Worm (Caenorhabditis elegans) whole organism, L2 larva: ENCODE results near the gene dpy-10.

Source experiments
- C34F6.9 ChIP-seq: fragments of 150-350 bp; optimal IDR thresholded peaks from 2 replicates; lab custom pipeline; 2014; ENCODE audit warnings: missing biosample characterization, missing genetic modification characterization
- Y55F3AM.14 ChIP-seq: fragments of 200-800 bp; sonication (Bioruptor generic); optimal IDR thresholded peaks from 2 replicates; lab custom pipeline; 2018; ENCODE audit warnings: mild to moderate bottlenecking, missing genetic modification characterization, missing compliant biosample characterization
- alr-1 ChIP-seq: fragments of 150-350 bp; optimal IDR thresholded peaks from 2 replicates; lab custom pipeline; 2014; ENCODE audit warnings: missing biosample characterization, missing genetic modification characterization
- ceh-16 ChIP-seq: fragments of 150-350 bp; optimal IDR thresholded peaks from 2 replicates; lab custom pipeline; 2014; ENCODE audit warnings: missing biosample characterization, missing genetic modification characterization
- ceh-82 ChIP-seq: fragments of 150-350 bp; optimal IDR thresholded peaks from 2 replicates; lab custom pipeline; 2014; ENCODE audit warnings: missing biosample characterization, missing genetic modification characterization
- dmd-4 ChIP-seq: sonication (generic microtip); optimal IDR thresholded peaks from 2 replicates; lab custom pipeline; 2017; ENCODE audit warnings: missing biosample characterization, missing genetic modification characterization
- egl-27 ChIP-seq: sonication (generic microtip); optimal IDR thresholded peaks from 3 replicates; lab custom pipeline; 2017; ENCODE audit warnings: missing biosample characterization, missing genetic modification reagents, missing genetic modification characterization
- elt-1 ChIP-seq: fragments of 150-350 bp; optimal IDR thresholded peaks from 2 replicates; lab custom pipeline; 2014; ENCODE audit warnings: missing biosample characterization, missing genetic modification characterization
- elt-3 ChIP-seq: sonication (generic microtip); optimal IDR thresholded peaks from 2 replicates; lab custom pipeline; 2017; ENCODE audit warnings: missing biosample characterization, missing genetic modification characterization
- fos-1 ChIP-seq: fragments of 150-350 bp; optimal IDR thresholded peaks from 2 replicates; lab custom pipeline; 2014; ENCODE audit warnings: missing biosample characterization, missing genetic modification characterization
- gmeb-1 ChIP-seq: fragments of 150-350 bp; optimal IDR thresholded peaks from 2 replicates; lab custom pipeline; 2014; ENCODE audit warnings: missing biosample characterization, missing genetic modification characterization
- lin-39 ChIP-seq: fragments of 150-350 bp; optimal IDR thresholded peaks from 2 replicates; lab custom pipeline; 2014; ENCODE audit warnings: missing biosample characterization, missing genetic modification reagents, missing genetic modification characterization
- mab-5 ChIP-seq: fragments of 150-350 bp; optimal IDR thresholded peaks from 2 replicates; lab custom pipeline; 2014; ENCODE audit warnings: missing biosample characterization, missing genetic modification characterization
- mbf-1 ChIP-seq: sonication (generic microtip); optimal IDR thresholded peaks from 2 replicates; lab custom pipeline; 2017; ENCODE audit warnings: missing biosample characterization, missing genetic modification characterization
- mdl-1 ChIP-seq, 2 experiments: fragments of 150-350 bp in 1 of 2; sonication (generic microtip) in 1 of 2; optimal IDR thresholded peaks; 2 replicates each; lab custom pipeline; 2017; ENCODE audit warnings: missing biosample characterization in 2 of 2, missing genetic modification characterization in 2 of 2
- nhr-10 ChIP-seq: sonication (generic microtip); optimal IDR thresholded peaks from 2 replicates; lab custom pipeline; 2017; ENCODE audit warnings: missing biosample characterization, missing genetic modification characterization
- nhr-11 ChIP-seq: fragments of 150-350 bp; optimal IDR thresholded peaks from 2 replicates; lab custom pipeline; 2014; ENCODE audit warnings: missing biosample characterization, missing genetic modification characterization
- nhr-21 ChIP-seq: fragments of 150-350 bp; optimal IDR thresholded peaks from 2 replicates; lab custom pipeline; 2014; ENCODE audit warnings: missing biosample characterization, missing genetic modification characterization
- nhr-23 ChIP-seq: fragments of 150-350 bp; optimal IDR thresholded peaks from 2 replicates; lab custom pipeline; 2014; ENCODE audit warnings: missing biosample characterization, missing genetic modification reagents, missing genetic modification characterization
- nhr-6 ChIP-seq: fragments of 150-350 bp; optimal IDR thresholded peaks from 2 replicates; lab custom pipeline; 2014; ENCODE audit warnings: missing biosample characterization, missing genetic modification characterization
- peb-1 ChIP-seq: fragments of 150-350 bp; optimal IDR thresholded peaks from 2 replicates; lab custom pipeline; 2014; ENCODE audit warnings: missing biosample characterization, missing genetic modification characterization
- sem-4 ChIP-seq: fragments of 150-350 bp; optimal IDR thresholded peaks from 2 replicates; lab custom pipeline; 2014; ENCODE audit warnings: missing biosample characterization, missing genetic modification reagents, missing genetic modification characterization
- sma-3 ChIP-seq: sonication (generic microtip); optimal IDR thresholded peaks from 2 replicates; lab custom pipeline; 2016; ENCODE audit warnings: missing genetic modification reagents, missing genetic modification characterization, missing compliant biosample characterization
- sma-9 ChIP-seq, 2 experiments: fragments of 150-350 bp in 1 of 2; sonication (generic microtip) in 1 of 2; optimal IDR thresholded peaks; 2 replicates each; lab custom pipeline; 2014 to 2016; ENCODE audit warnings: missing genetic modification characterization in 2 of 2, mild to moderate bottlenecking in 1 of 2, missing biosample characterization in 1 of 2, missing compliant biosample characterization in 1 of 2, missing genetic modification reagents in 1 of 2, moderate library complexity in 1 of 2
- snpc-4 ChIP-seq: fragments of 150-350 bp; optimal IDR thresholded peaks from 2 replicates; lab custom pipeline; 2014; ENCODE audit warnings: missing biosample characterization, missing genetic modification characterization
- unc-39 ChIP-seq: fragments of 150-350 bp; optimal IDR thresholded peaks from 2 replicates; lab custom pipeline; 2014; ENCODE audit warnings: missing biosample characterization, missing genetic modification characterization
- unc-55 ChIP-seq: fragments of 150-350 bp; sonication (generic microtip); optimal IDR thresholded peaks from 3 replicates; lab custom pipeline; 2014; ENCODE audit warnings: missing biosample characterization, missing genetic modification reagents, missing genetic modification characterization
- unc-62 ChIP-seq: fragments of 150-350 bp; optimal IDR thresholded peaks from 2 replicates; lab custom pipeline; 2014; ENCODE audit warnings: missing biosample characterization, missing genetic modification reagents, missing genetic modification characterization
- zag-1 ChIP-seq: fragments of 150-350 bp; optimal IDR thresholded peaks from 2 replicates; lab custom pipeline; 2014; ENCODE audit warnings: missing biosample characterization, missing genetic modification characterization
- ztf-1 ChIP-seq: fragments of 200-800 bp; sonication (Bioruptor generic); conservative IDR thresholded peaks from 2 replicates; pipeline ENCODE4 v1.3.6; 2022; ENCODE audit warnings: missing genetic modification characterization, missing compliant biosample characterization
- ztf-4 ChIP-seq: fragments of 150-350 bp; optimal IDR thresholded peaks from 2 replicates; lab custom pipeline; 2014; ENCODE audit warnings: missing biosample characterization, missing genetic modification characterization

The dpy-10 gene

DNA sequence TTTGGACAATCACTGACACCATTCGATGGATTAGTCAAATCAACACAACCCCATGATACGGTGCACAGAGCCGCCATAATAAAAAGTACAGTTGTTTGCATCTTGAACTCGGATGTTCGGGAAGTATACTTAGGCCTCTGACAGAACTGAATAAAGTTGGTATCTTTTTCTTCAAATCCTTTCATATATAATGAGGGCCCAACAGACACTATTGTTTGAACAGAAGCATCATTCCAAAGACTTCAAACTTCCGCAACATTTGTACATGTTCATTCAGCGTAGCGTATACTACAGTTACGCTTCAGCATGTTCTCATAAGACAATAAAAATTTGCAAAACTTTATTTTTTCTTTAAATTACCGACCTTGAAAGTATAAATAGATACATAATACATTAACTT lies 40.0 kb upstream of the dpy-10 start, which contains the start of gene F41G3.19:
Gene F41G3.19, minus strand, starts transcription at position 101 of the 400 bp plus-strand sequence.
- TF ChIP-seq gmeb-1 (tag; lab: Kevin White, UChicago) (no peak), elt-3 (tag; lab: Kevin White, UChicago) (no peak), sma-9 (GFP tag; optimal IDR thresholded peaks at IDR 0.05; lab: Kevin White, UChicago) (no peak), sma-9 (tag; optimal IDR thresholded peaks at IDR 0.05; lab: Kevin White, UChicago) (no peak), mab-5 (tag; lab: Kevin White, UChicago) (no peak), sma-3 (GFP tag; lab: Kevin White, UChicago) (no peak), nhr-21 (tag; lab: Kevin White, UChicago) (no peak), nhr-10 (tag; lab: Kevin White, UChicago) (no peak), mdl-1 (tag; optimal IDR thresholded peaks at IDR 0.05; lab: Kevin White, UChicago) (no peak), nhr-23 (tag; lab: Kevin White, UChicago) (no peak), sem-4 (tag; lab: Kevin White, UChicago) (no peak), Y55F3AM.14 (no peak), unc-55 (GFP tag; lab: Kevin White, UChicago) (no peak), unc-39 (tag; lab: Kevin White, UChicago) (no peak), ceh-16 (tag; lab: Kevin White, UChicago) (no peak), egl-27 (no peak), elt-1 (no peak), C34F6.9 (tag; lab: Kevin White, UChicago) (no peak)

ce11 chrII:6750929-6751328 lies 38.9 kb upstream of the dpy-10 start, which contains the start of gene F41G3.20:
Gene F41G3.20, minus strand, starts transcription at chrII:6751029.
- TF ChIP-seq nhr-10 (tag; lab: Kevin White, UChicago) (no peak), lin-39 (no peak), ztf-1 (GFP tag; lab: Robert Waterston, UW) (no peak), peb-1 (tag; lab: Kevin White, UChicago) (no peak), mab-5 (tag; lab: Kevin White, UChicago) (no peak), elt-3 (tag; lab: Kevin White, UChicago) (no peak), mbf-1 (tag; lab: Kevin White, UChicago) (no peak), zag-1 (tag; lab: Kevin White, UChicago) (no peak)
- TF ChIP-seq, all 48 proteins: peak for 0

- TF ChIP-seq nhr-6 (tag; lab: Kevin White, UChicago) (no peak), ceh-16 (tag; lab: Kevin White, UChicago) (no peak), C34F6.9 (tag; lab: Kevin White, UChicago) (no peak), alr-1 (tag; lab: Kevin White, UChicago) (no peak)
Observed at ce11 chrII:6749422-6749821, 37.4 kb upstream of the dpy-10 start, which contains the start of gene F41G3.10. Gene F41G3.10, minus strand, starts transcription at chrII:6749522.

ce11 chrII:6746404-6746803 lies 34.4 kb upstream of the dpy-10 start, which contains the start of gene F41G3.5:
Gene F41G3.5, plus strand, starts transcription at chrII:6746704.
- TF ChIP-seq ceh-82 (tag; lab: Kevin White, UChicago) (no peak), mbf-1 (tag; lab: Kevin White, UChicago) (no peak), unc-62 (no peak), dmd-4 (tag; lab: Kevin White, UChicago) (no peak), sma-3 (GFP tag; lab: Kevin White, UChicago) (no peak), sma-9 (GFP tag; optimal IDR thresholded peaks at IDR 0.05; lab: Kevin White, UChicago) (no peak), sma-9 (tag; optimal IDR thresholded peaks at IDR 0.05; lab: Kevin White, UChicago) (no peak), ztf-4 (tag; lab: Kevin White, UChicago) (no peak), lin-39 (no peak), nhr-11 (tag; lab: Kevin White, UChicago) (no peak)

DNA sequence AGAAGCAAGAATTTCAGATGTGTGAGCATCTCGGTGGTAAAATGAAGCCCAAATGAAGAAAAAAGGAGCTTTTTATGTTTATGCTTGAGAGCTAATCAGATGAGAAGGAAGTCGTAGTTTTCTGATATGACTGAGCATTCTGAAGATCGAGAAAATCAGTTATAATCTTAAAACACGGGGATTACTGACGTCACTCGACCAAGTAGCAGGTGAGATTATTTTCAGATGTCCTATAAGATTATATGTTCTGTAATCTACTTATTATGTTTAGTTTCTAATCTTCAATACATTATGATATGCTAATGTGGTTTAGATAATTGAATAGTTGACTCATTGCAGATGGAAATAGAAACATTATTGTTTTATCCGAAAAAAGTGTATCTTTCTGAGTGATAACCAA lies 33.8 kb upstream of the dpy-10 start, which contains the start of gene ins-14:
Gene ins-14, minus strand, starts transcription at position 32 of the 400 bp plus-strand sequence.
- TF ChIP-seq snpc-4 (tag; lab: Kevin White, UChicago) (no peak), sma-9 (GFP tag; optimal IDR thresholded peaks at IDR 0.05; lab: Kevin White, UChicago) (peak; percentile 33), sma-9 (tag; optimal IDR thresholded peaks at IDR 0.05; lab: Kevin White, UChicago) (no peak)

DNA sequence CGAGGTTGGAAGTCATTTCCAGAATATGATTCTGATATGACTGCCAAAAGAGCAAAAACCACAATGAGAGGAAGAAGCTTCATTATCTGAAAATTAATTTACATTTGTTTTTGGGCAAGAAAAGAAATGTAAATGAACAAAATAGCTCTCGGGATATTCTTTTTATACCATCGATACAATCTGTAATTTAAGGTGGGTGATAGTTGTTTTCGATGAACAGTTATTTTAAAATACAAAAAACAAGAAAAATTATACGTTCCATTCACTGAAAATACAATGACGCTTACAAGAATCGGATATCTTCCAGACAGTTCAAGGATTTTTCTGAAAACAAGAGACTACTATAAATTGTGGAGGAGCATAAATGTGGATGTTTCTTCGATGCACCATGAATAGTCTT lies 32.6 kb upstream of the dpy-10 start, which contains the start of gene ins-15:
Gene ins-15, minus strand, starts transcription at position 101 of the 400 bp plus-strand sequence.
- no peak for TF ChIP-seq fos-1 (tag; lab: Kevin White, UChicago)
- TF ChIP-seq unc-62 = no peak
- no peak for TF ChIP-seq mab-5 (tag; lab: Kevin White, UChicago)
- no peak for TF ChIP-seq zag-1 (tag; lab: Kevin White, UChicago)
